Worm (Caenorhabditis elegans) whole organism, young adult: Measurements from ENCODE around the gene col-3.

ENCODE experiments used
- B0019.2 ChIP-seq: fragments of 200-800 bp; sonication (Bioruptor generic); conservative IDR thresholded peaks from 2 replicates; pipeline ENCODE4 v1.3.6; 2022; ENCODE audit warnings: missing genetic modification reagents, missing genetic modification characterization, missing compliant biosample characterization
- C06A6.2 ChIP-seq: fragments of 200-800 bp; sonication (Bioruptor generic); conservative IDR thresholded peaks from 2 replicates; pipeline ENCODE4 v1.3.6; 2022; ENCODE audit warnings: missing genetic modification characterization, missing compliant biosample characterization
- F39B2.1 ChIP-seq: fragments of 200-800 bp; sonication (Bioruptor generic); IDR thresholded peaks from 2 replicates; pipeline ENCODE4 v1.3.6; 2022; ENCODE audit warnings: missing genetic modification reagents, missing genetic modification characterization, missing compliant biosample characterization
- F49E8.2 ChIP-seq: sonication (generic microtip); optimal IDR thresholded peaks from 3 replicates; lab custom pipeline; 2017; ENCODE audit warnings: missing genetic modification characterization, mild to moderate bottlenecking, missing compliant biosample characterization, antibody characterized with exemption, moderate library complexity; ENCODE audit not compliant: insufficient read depth
- F55B11.4 ChIP-seq: sonication (generic microtip); optimal IDR thresholded peaks from 2 replicates; lab custom pipeline; 2016; ENCODE audit warnings: missing compliant biosample characterization, missing genetic modification characterization, borderline replicate concordance; ENCODE audit not compliant: insufficient read depth
- F57A8.1 ChIP-seq: fragments of 200-800 bp; sonication (Bioruptor generic); optimal IDR thresholded peaks from 2 replicates; lab custom pipeline; 2018; ENCODE audit warnings: mild to moderate bottlenecking, missing genetic modification characterization, moderate library complexity, missing compliant biosample characterization
- K11D2.4 ChIP-seq: fragments of 200-800 bp; sonication (Bioruptor generic); IDR thresholded peaks from 2 replicates; pipeline ENCODE4 v1.3.6; 2022; ENCODE audit warnings: missing genetic modification reagents, missing genetic modification characterization, missing compliant biosample characterization
- K12H6.12 ChIP-seq: fragments of 200-800 bp; sonication (Bioruptor generic); optimal IDR thresholded peaks from 2 replicates; lab custom pipeline; 2018; ENCODE audit warnings: mild to moderate bottlenecking, missing genetic modification characterization, missing compliant biosample characterization
- Y53F4B.3 ChIP-seq: fragments of 200-800 bp; sonication (Bioruptor generic); IDR thresholded peaks from 2 replicates; pipeline ENCODE4 v1.3.6; 2022; ENCODE audit warnings: missing genetic modification reagents, missing genetic modification characterization, missing compliant biosample characterization
- Y67H2A.10 ChIP-seq: fragments of 200-800 bp; sonication (Bioruptor generic); conservative IDR thresholded peaks from 2 replicates; pipeline ENCODE4 v1.3.6; 2022; ENCODE audit warnings: missing genetic modification reagents, missing genetic modification characterization, missing compliant biosample characterization
- Y79H2A.3 ChIP-seq: fragments of 200-800 bp; sonication (Bioruptor generic); conservative IDR thresholded peaks from 2 replicates; pipeline ENCODE4 v1.3.6; 2022; ENCODE audit warnings: missing genetic modification reagents, missing genetic modification characterization, missing compliant biosample characterization
- ama-1 ChIP-seq, 3 experiments: fragments of 150-350 bp in 1 of 3; sonication (generic microtip) in 2 of 3; optimal IDR thresholded peaks; 2 replicates each; lab custom pipeline; 2014 to 2018; ENCODE audit warnings: missing biosample characterization in 2 of 3, missing genetic modification characterization in 2 of 3, missing genetic modification reagents in 2 of 3
- aptf-2 ChIP-seq: fragments of 200-800 bp; sonication (Bioruptor generic); conservative IDR thresholded peaks from 2 replicates; pipeline ENCODE4 v1.3.6; 2022; ENCODE audit warnings: missing genetic modification reagents, missing genetic modification characterization, missing compliant biosample characterization
- atf-7 ChIP-seq: sonication (generic microtip); optimal IDR thresholded peaks from 2 replicates; lab custom pipeline; 2017; ENCODE audit warnings: mild to moderate bottlenecking, missing genetic modification characterization, missing compliant biosample characterization
- attf-5 ChIP-seq: fragments of 200-800 bp; sonication (Bioruptor generic); optimal IDR thresholded peaks from 2 replicates; lab custom pipeline; 2018; ENCODE audit warnings: mild to moderate bottlenecking, missing genetic modification characterization, missing compliant biosample characterization
- bed-2 ChIP-seq: fragments of 200-800 bp; sonication (Bioruptor generic); IDR thresholded peaks from 2 replicates; pipeline ENCODE4 v1.3.6; 2022; ENCODE audit warnings: missing genetic modification reagents, missing genetic modification characterization, missing compliant biosample characterization
- cebp-1 ChIP-seq, 2 experiments: fragments of 200-800 bp in 1 of 2; sonication (Bioruptor generic) in 1 of 2; sonication (generic microtip) in 1 of 2; IDR thresholded peaks in 1 of 2; optimal IDR thresholded peaks in 1 of 2; 2 replicates each; pipeline versions ENCODE4 v1.3.6 to Lab custom; 2017 to 2022; ENCODE audit warnings: missing compliant biosample characterization in 2 of 2, missing genetic modification characterization in 2 of 2, mild to moderate bottlenecking in 1 of 2, missing genetic modification reagents in 1 of 2, moderate library complexity in 1 of 2
- ceh-91 ChIP-seq: fragments of 200-800 bp; sonication (Bioruptor generic); IDR thresholded peaks from 2 replicates; pipeline ENCODE4 v1.3.6; 2022; ENCODE audit warnings: missing genetic modification reagents, missing genetic modification characterization, missing compliant biosample characterization
- chd-7 ChIP-seq: sonication (generic microtip); optimal IDR thresholded peaks from 2 replicates; lab custom pipeline; 2016; ENCODE audit warnings: mild to moderate bottlenecking, missing genetic modification characterization, moderate library complexity, missing compliant biosample characterization
- efl-1 ChIP-seq: fragments of 150-350 bp; optimal IDR thresholded peaks from 2 replicates; lab custom pipeline; 2014; ENCODE audit warnings: missing biosample characterization, missing genetic modification reagents, missing genetic modification characterization
- egl-18 ChIP-seq: fragments of 200-800 bp; sonication (Bioruptor generic); IDR thresholded peaks from 2 replicates; pipeline ENCODE4 v1.3.6; 2022; ENCODE audit warnings: missing genetic modification reagents, missing genetic modification characterization, missing compliant biosample characterization
- fkh-3 ChIP-seq: sonication (generic microtip); optimal IDR thresholded peaks from 2 replicates; lab custom pipeline; 2016; ENCODE audit warnings: mild to moderate bottlenecking, missing genetic modification characterization, missing compliant biosample characterization
- gei-17 ChIP-seq: fragments of 200-800 bp; sonication (Bioruptor generic); optimal IDR thresholded peaks from 2 replicates; lab custom pipeline; 2018; ENCODE audit warnings: mild to moderate bottlenecking, missing genetic modification characterization, missing compliant biosample characterization
- hmg-20 ChIP-seq: fragments of 200-800 bp; sonication (Bioruptor generic); IDR thresholded peaks from 2 replicates; pipeline ENCODE4 v1.3.6; 2022; ENCODE audit warnings: missing genetic modification reagents, missing genetic modification characterization, missing compliant biosample characterization
- lag-1 ChIP-seq: fragments of 200-800 bp; sonication (Bioruptor generic); IDR thresholded peaks from 2 replicates; pipeline ENCODE4 v1.3.6; 2022; ENCODE audit warnings: missing genetic modification reagents, missing genetic modification characterization, missing compliant biosample characterization
- let-526 ChIP-seq: fragments of 200-800 bp; sonication (Bioruptor generic); IDR thresholded peaks from 2 replicates; pipeline ENCODE4 v1.3.6; 2022; ENCODE audit warnings: missing genetic modification reagents, missing genetic modification characterization, missing compliant biosample characterization
- lir-1 ChIP-seq: fragments of 200-800 bp; sonication (Bioruptor generic); conservative IDR thresholded peaks from 2 replicates; pipeline ENCODE4 v1.3.6; 2022; ENCODE audit warnings: missing genetic modification reagents, missing genetic modification characterization, missing compliant biosample characterization
- madf-3 ChIP-seq: fragments of 200-800 bp; sonication (Bioruptor generic); IDR thresholded peaks from 2 replicates; pipeline ENCODE4 v1.3.6; 2022; ENCODE audit warnings: missing genetic modification reagents, missing genetic modification characterization, missing compliant biosample characterization
- madf-6 ChIP-seq: fragments of 200-800 bp; sonication (Bioruptor generic); IDR thresholded peaks from 2 replicates; pipeline ENCODE4 v1.3.6; 2022; ENCODE audit warnings: missing genetic modification reagents, missing genetic modification characterization, missing compliant biosample characterization
- mcd-1 ChIP-seq: fragments of 200-800 bp; sonication (Bioruptor generic); IDR thresholded peaks from 2 replicates; pipeline ENCODE4 v1.3.6; 2022; ENCODE audit warnings: missing genetic modification reagents, missing genetic modification characterization, missing compliant biosample characterization
- nhr-80 ChIP-seq: sonication (generic microtip); optimal IDR thresholded peaks from 2 replicates; lab custom pipeline; 2016; ENCODE audit warnings: missing genetic modification characterization, missing compliant biosample characterization
- nhr-90 ChIP-seq: sonication (generic microtip); optimal IDR thresholded peaks from 2 replicates; lab custom pipeline; 2016; ENCODE audit warnings: missing genotype, mild to moderate bottlenecking, missing genetic modification characterization, missing compliant biosample characterization
- pha-4 ChIP-seq: fragments of 150-350 bp; sonication (generic microtip); optimal IDR thresholded peaks from 2 replicates; lab custom pipeline; 2014; ENCODE audit warnings: missing biosample characterization, missing genetic modification reagents, missing genetic modification characterization
- rcor-1 ChIP-seq: fragments of 200-800 bp; sonication (Bioruptor generic); IDR thresholded peaks from 2 replicates; pipeline ENCODE4 v1.3.6; 2022; ENCODE audit warnings: missing genetic modification reagents, missing genetic modification characterization, missing compliant biosample characterization
- sea-2 ChIP-seq: fragments of 200-800 bp; sonication (Bioruptor generic); IDR thresholded peaks from 2 replicates; pipeline ENCODE4 v1.3.6; 2022; ENCODE audit warnings: missing genetic modification characterization, missing compliant biosample characterization
- unc-62 ChIP-seq: fragments of 150-350 bp; optimal IDR thresholded peaks from 2 replicates; lab custom pipeline; 2014; ENCODE audit warnings: missing biosample characterization, missing genetic modification reagents, missing genetic modification characterization

The col-3 gene

DNA sequence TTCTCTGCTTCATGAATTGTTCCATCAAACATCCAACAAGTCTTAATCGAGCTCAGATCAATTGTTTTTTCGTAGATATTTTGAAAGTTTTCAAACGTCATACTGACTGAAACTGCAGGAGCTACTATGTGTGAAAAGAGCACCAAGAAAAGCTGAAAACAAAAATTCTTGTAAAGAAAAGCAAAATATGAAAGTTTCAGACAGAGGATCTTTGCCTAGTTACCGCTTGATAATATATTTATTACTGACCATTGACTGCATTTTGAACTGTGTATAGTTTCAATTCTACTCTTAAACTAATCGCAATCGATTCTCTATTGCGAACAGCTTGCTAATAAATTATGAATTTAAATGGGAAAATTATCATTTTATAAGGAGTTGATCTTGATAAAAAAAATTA, 26.3 kb upstream of the col-3 start, which contains the start of gene clec-182:
Gene clec-182 (minus strand): TSS at position 101 of the 400 bp plus-strand sequence.
- no peak for TF ChIP-seq Y67H2A.10 (GFP tag; lab: Robert Waterston, UW)
- TF ChIP-seq nhr-90 (tag; lab: Kevin White, UChicago) = no peak
- no peak for TF ChIP-seq sea-2 (GFP tag; lab: Robert Waterston, UW)
- TF ChIP-seq madf-6 = no peak
- no peak for TF ChIP-seq F49E8.2 (tag; lab: Kevin White, UChicago)
- TF ChIP-seq B0019.2 (GFP tag; lab: Robert Waterston, UW) = no peak
- TF ChIP-seq C06A6.2 = no peak
- TF ChIP-seq ceh-91 (GFP tag; lab: Robert Waterston, UW) = no peak
- no peak for TF ChIP-seq chd-7 (tag; lab: Kevin White, UChicago)
- TF ChIP-seq unc-62 (GFP tag; lab: Kevin White, UChicago) = no peak
- no peak for TF ChIP-seq F57A8.1 (GFP tag; lab: Kevin White, UChicago)
- TF ChIP-seq gei-17 (GFP tag; lab: Kevin White, UChicago) = no peak
- no peak for TF ChIP-seq mcd-1 (GFP tag; lab: Robert Waterston, UW)
- no peak for TF ChIP-seq madf-3

DNA sequence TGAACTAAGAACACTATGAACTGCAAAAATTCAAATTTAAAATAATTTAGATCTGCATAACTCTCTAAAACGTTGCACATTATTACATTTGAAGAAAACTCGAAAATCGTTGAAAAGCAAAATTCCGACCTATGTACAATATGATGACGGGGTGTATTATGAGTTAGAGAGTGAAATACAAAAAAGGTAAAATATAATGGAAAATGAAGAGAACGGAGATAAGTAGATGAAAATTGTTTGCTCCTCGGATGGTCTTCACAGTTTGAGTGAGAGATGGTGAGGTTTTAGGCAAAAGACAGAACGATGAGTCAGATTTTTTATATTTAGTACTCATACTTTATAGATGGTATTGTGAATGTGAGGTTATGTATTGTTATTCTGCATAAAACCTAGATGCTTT, 17.3 kb upstream of the col-3 start:
- no peak for TF ChIP-seq K12H6.12 (tag; lab: Kevin White, UChicago)
- TF ChIP-seq nhr-80 = peak; percentile 35

DNA sequence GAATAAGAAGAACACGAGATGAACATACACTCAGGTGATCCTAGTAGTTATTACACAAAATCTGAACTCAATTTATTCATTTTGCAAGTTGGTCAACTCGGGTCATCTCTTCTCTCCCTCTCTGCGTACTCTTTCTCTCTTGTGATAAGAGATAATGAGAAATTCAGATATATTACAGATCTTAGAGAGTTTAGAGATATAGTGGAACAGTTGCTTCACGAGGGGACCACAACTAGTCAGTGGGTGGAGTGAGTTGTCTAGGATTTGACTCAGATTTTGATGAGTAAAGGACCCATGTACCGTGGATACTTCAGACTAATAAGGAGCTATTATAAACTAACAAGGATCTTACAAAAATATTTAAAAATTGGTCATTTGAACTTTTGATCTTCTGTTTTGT, 11.0 kb upstream of the col-3 start, which contains the start of gene exc-5:
Gene exc-5 (minus strand): TSS at position 57 of the 400 bp plus-strand sequence.
- TF ChIP-seq attf-5 (GFP tag; lab: Kevin White, UChicago) (no peak), hmg-20 (GFP tag; lab: Robert Waterston, UW) (no peak), C06A6.2 (no peak), bed-2 (GFP tag; lab: Robert Waterston, UW) (no peak), efl-1 (no peak)

DNA sequence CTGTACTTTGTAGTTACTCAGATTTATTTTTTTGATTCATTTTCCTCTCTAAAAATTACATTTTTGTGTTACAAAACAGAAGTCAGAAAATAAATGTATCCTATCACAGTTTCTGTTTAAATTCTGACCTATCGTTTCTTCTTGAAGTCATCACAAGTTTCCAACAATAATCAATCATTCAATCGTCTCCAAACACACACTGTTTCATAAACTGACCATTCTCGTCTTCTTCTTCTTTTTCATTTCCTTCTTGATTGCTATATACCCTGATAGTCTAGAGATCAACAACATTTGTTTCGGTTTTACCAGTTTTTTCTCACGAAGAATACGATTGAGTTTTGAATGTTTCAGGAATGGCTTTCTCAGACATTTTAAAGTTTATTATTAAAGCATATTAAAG, 9.4 kb upstream of the col-3 start:
- no peak for TF ChIP-seq efl-1
- no peak for TF ChIP-seq F55B11.4 (tag; lab: Kevin White, UChicago)
- no peak for TF ChIP-seq let-526
- no peak for TF ChIP-seq Y79H2A.3 (GFP tag; lab: Robert Waterston, UW)
- TF ChIP-seq pha-4 (tag; lab: Kevin White, UChicago) = no peak
- no peak for TF ChIP-seq rcor-1 (GFP tag; lab: Robert Waterston, UW)
- no peak for TF ChIP-seq cebp-1 (GFP tag; IDR thresholded peaks at IDR 0.05; lab: Robert Waterston, UW)
- TF ChIP-seq cebp-1 (tag; optimal IDR thresholded peaks at IDR 0.05; lab: Kevin White, UChicago) = no peak
- TF ChIP-seq Y53F4B.3 (GFP tag; lab: Robert Waterston, UW) = no peak
- no peak for TF ChIP-seq F39B2.1 (GFP tag; lab: Robert Waterston, UW)
- no peak for TF ChIP-seq atf-7 (tag; lab: Kevin White, UChicago)
- TF ChIP-seq K11D2.4 (GFP tag; lab: Robert Waterston, UW) = no peak
- TF ChIP-seq fkh-3 = no peak
- no peak for TF ChIP-seq madf-3
- TF ChIP-seq ama-1 (optimal IDR thresholded peaks at IDR 0.05; lab: Kevin White, UChicago) = no peak
- no peak for TF ChIP-seq ama-1 (GFP tag; optimal IDR thresholded peaks at IDR 0.05; lab: Kevin White, UChicago)
- no peak for TF ChIP-seq egl-18 (GFP tag; lab: Robert Waterston, UW)
- no peak for TF ChIP-seq ceh-91 (GFP tag; lab: Robert Waterston, UW)
- no peak for TF ChIP-seq lag-1
- no peak for TF ChIP-seq aptf-2 (GFP tag; lab: Robert Waterston, UW)
- no peak for TF ChIP-seq lir-1 (GFP tag; lab: Robert Waterston, UW)
